Worm (Caenorhabditis elegans): Measurements from ENCODE around the gene aco-2.
"Not testable (repeated sequence)": the region's sequence is repeated elsewhere in the genome, so short reads cannot be mapped to it uniquely, and the experiment has no call there.

Gene aco-2

ce11 chrIII:7953688-7954313 lies 19.7 kb upstream of the aco-2 start (continued):
- peak; percentile 87 for TF ChIP-seq dmd-8 (GFP tag; IDR thresholded peaks at IDR 0.05)
- TF ChIP-seq Y75B8A.6 (GFP tag; IDR thresholded peaks at IDR 0.05), result 0 out of 2 replicates have a peak, but pooled peaks have one; percentile 31
- TF ChIP-seq lim-7 (GFP tag; IDR thresholded peaks at IDR 0.05), result peak; percentile 79

ce11 chrIII:7956965-7957364 lies 16.6 kb upstream of the aco-2 start, which contains the start of gene C29E4.9:
Gene C29E4.9 (minus strand): TSS chrIII:7957065.
- TF ChIP-seq nhr-42 (GFP tag; IDR thresholded peaks at IDR 0.05) (no peak), spr-3 (GFP tag; optimal IDR thresholded peaks at IDR 0.05) (no peak), ztf-11 (tag; optimal IDR thresholded peaks at IDR 0.05) (no peak), lin-15B (tag; optimal IDR thresholded peaks at IDR 0.05) (no peak), dpl-1 (GFP tag; optimal IDR thresholded peaks at IDR 0.05) (no peak), ZK337.2 (GFP tag; IDR thresholded peaks at IDR 0.05) (no peak), tag-97 (GFP tag; IDR thresholded peaks at IDR 0.05) (no peak), D1046.2 (GFP tag; IDR thresholded peaks at IDR 0.05) (no peak), T26A8.4 (GFP tag; IDR thresholded peaks at IDR 0.05) (no peak), hlh-11 (tag; optimal IDR thresholded peaks at IDR 0.05) (no peak), lin-39 (tag; optimal IDR thresholded peaks at IDR 0.05) (no peak), madf-5 (GFP tag; IDR thresholded peaks at IDR 0.05) (no peak), ceh-44 (GFP tag; IDR thresholded peaks at IDR 0.05) (no peak), rbr-2 (tag; optimal IDR thresholded peaks at IDR 0.05) (no peak)

- TF ChIP-seq tag-97 (GFP tag; IDR thresholded peaks at IDR 0.05), result no peak
- peak in 1 of 2 experiments; percentile 41 for TF ChIP-seq lsy-2 (tag; optimal IDR thresholded peaks at IDR 0.05)
- TF ChIP-seq egl-27 (tag; optimal IDR thresholded peaks at IDR 0.05), result no peak
- no peak for TF ChIP-seq arid-1 (GFP tag; conservative IDR thresholded peaks at IDR 0.05)
- no peak for TF ChIP-seq F44E2.7 (GFP tag; IDR thresholded peaks at IDR 0.05)
- TF ChIP-seq Y75B8A.6 (GFP tag; IDR thresholded peaks at IDR 0.05), result no peak
- TF ChIP-seq nhr-77 (tag; optimal IDR thresholded peaks at IDR 0.05), result no peak
- TF ChIP-seq hlh-30 (tag; optimal IDR thresholded peaks at IDR 0.05; ENCODE audit: insufficient read depth), result peak; percentile 5
- TF ChIP-seq dve-1 (tag; optimal IDR thresholded peaks at IDR 0.05; ENCODE audit: insufficient read depth), result peak; percentile 15
- TF ChIP-seq dmd-9 (GFP tag; IDR thresholded peaks at IDR 0.05), result no peak
- no peak for TF ChIP-seq aha-1 (tag)
- no peak for TF ChIP-seq rbr-2 (tag; optimal IDR thresholded peaks at IDR 0.05)
These were observed 15.4 kb upstream of the aco-2 start, which contains the start of gene C29E4.11 for ce11 chrIII:7958085-7958484. Gene C29E4.11 (minus strand): TSS chrIII:7958114.

- TF ChIP-seq arid-1 (GFP tag; conservative IDR thresholded peaks at IDR 0.05) (peak; percentile 24; the same call in 1 of the 2 replicates), lin-38 (GFP tag; IDR thresholded peaks at IDR 0.05) (peak; percentile 54), lin-1 (GFP tag; IDR thresholded peaks at IDR 0.05) (0 out of 2 replicates have a peak, but pooled peaks have one; percentile 44)
These were observed 14.5 kb upstream of the aco-2 start, which contains the start of gene F54H12.10 for ce11 chrIII:7958922-7959609. Gene F54H12.10 (minus strand): TSS chrIII:7958972.

ce11 chrIII:7962641-7963040 lies 10.9 kb upstream of the aco-2 start, which contains the start of gene F54H12.4:
Gene F54H12.4 (minus strand): TSS chrIII:7962741.
- not testable (repeated sequence) for TF ChIP-seq madf-9 (GFP tag; conservative IDR thresholded peaks at IDR 0.05); daf-12 (tag; optimal IDR thresholded peaks at IDR 0.05); daf-8 (GFP tag; IDR thresholded peaks at IDR 0.05)

All from whole organism, L4 larva.